Worm (Caenorhabditis elegans) whole organism, L4 larva: ENCODE results near the gene clec-79.

Experiments
- D1046.2 ChIP-seq: fragments of 200-800 bp; sonication (Bioruptor generic); IDR thresholded peaks from 2 replicates; pipeline ENCODE4 v1.3.6; 2022; ENCODE audit warnings: missing genetic modification characterization, missing compliant biosample characterization
- F10B5.3 ChIP-seq: sonication (generic microtip); optimal IDR thresholded peaks from 2 replicates; lab custom pipeline; 2016; ENCODE audit warnings: mild to moderate bottlenecking, missing genetic modification characterization, missing compliant biosample characterization
- F37D6.2 ChIP-seq: sonication (generic microtip); optimal IDR thresholded peaks from 2 replicates; lab custom pipeline; 2016; ENCODE audit warnings: mild to moderate bottlenecking, missing genetic modification characterization, missing compliant biosample characterization
- T20F7.1 ChIP-seq: fragments of 200-800 bp; sonication (Bioruptor generic); optimal IDR thresholded peaks from 2 replicates; lab custom pipeline; 2018; ENCODE audit warnings: mild to moderate bottlenecking, missing genetic modification characterization, missing compliant biosample characterization
- Y5F2A.4 ChIP-seq: fragments of 200-800 bp; sonication (Bioruptor generic); optimal IDR thresholded peaks from 2 replicates; lab custom pipeline; 2018; ENCODE audit warnings: mild to moderate bottlenecking, missing genetic modification characterization, missing compliant biosample characterization
- aha-1 ChIP-seq: fragments of 150-350 bp; peaks from one replicate; lab custom pipeline; 2014; ENCODE audit warnings: missing biosample characterization, missing genetic modification characterization
- aly-2 ChIP-seq: sonication (generic microtip); optimal IDR thresholded peaks from 2 replicates; lab custom pipeline; 2018; ENCODE audit warnings: missing biosample characterization, missing genetic modification characterization
- ceh-28 ChIP-seq: fragments of 150-350 bp; optimal IDR thresholded peaks from 2 replicates; lab custom pipeline; 2014; ENCODE audit warnings: missing biosample characterization, missing genetic modification reagents, missing genetic modification characterization
- ceh-62 ChIP-seq: sonication (generic microtip); optimal IDR thresholded peaks from 2 replicates; lab custom pipeline; 2017; ENCODE audit warnings: missing biosample characterization, missing genetic modification characterization
- cey-2 ChIP-seq: sonication (generic microtip); optimal IDR thresholded peaks from 3 replicates; lab custom pipeline; 2017; ENCODE audit warnings: missing genetic modification characterization, mild to moderate bottlenecking, missing compliant biosample characterization, antibody characterized with exemption, borderline replicate concordance; ENCODE audit not compliant: insufficient read depth
- ctbp-1 ChIP-seq: fragments of 200-800 bp; sonication (Bioruptor generic); IDR thresholded peaks from 2 replicates; pipeline ENCODE4 v1.3.6; 2022; ENCODE audit warnings: missing genetic modification reagents, missing genetic modification characterization, missing compliant biosample characterization
- daf-12 ChIP-seq: fragments of 150-350 bp; optimal IDR thresholded peaks from 2 replicates; lab custom pipeline; 2014; ENCODE audit warnings: missing biosample characterization, missing genetic modification reagents, missing genetic modification characterization
- daf-16 ChIP-seq, 3 experiments: sonication (generic microtip); optimal IDR thresholded peaks; 2 replicates each; lab custom pipeline; 2016 to 2017; ENCODE audit warnings: missing genetic modification characterization in 3 of 3, missing genetic modification reagents in 3 of 3, mild to moderate bottlenecking in 2 of 3, missing compliant biosample characterization in 2 of 3, missing biosample characterization in 1 of 3, moderate library complexity in 1 of 3
- dmd-8 ChIP-seq: fragments of 200-800 bp; sonication (Bioruptor generic); IDR thresholded peaks from 2 replicates; pipeline ENCODE4 v1.3.6; 2022; ENCODE audit warnings: missing genetic modification characterization, missing compliant biosample characterization
- dmd-9 ChIP-seq: fragments of 200-800 bp; sonication (Bioruptor generic); IDR thresholded peaks from 2 replicates; pipeline ENCODE4 v1.3.6; 2022; ENCODE audit warnings: missing genetic modification reagents, missing genetic modification characterization, missing compliant biosample characterization
- egl-43 ChIP-seq: fragments of 200-800 bp; sonication (Bioruptor generic); IDR thresholded peaks from 2 replicates; pipeline ENCODE4 v1.3.6; 2022; ENCODE audit warnings: missing genetic modification reagents, missing genetic modification characterization, missing compliant biosample characterization
- fos-1 ChIP-seq: fragments of 150-350 bp; optimal IDR thresholded peaks from 2 replicates; lab custom pipeline; 2014; ENCODE audit warnings: missing biosample characterization, missing genetic modification characterization
- gei-8 ChIP-seq: fragments of 200-800 bp; sonication (Bioruptor generic); optimal IDR thresholded peaks from 2 replicates; lab custom pipeline; 2018; ENCODE audit warnings: mild to moderate bottlenecking, missing genetic modification characterization, missing compliant biosample characterization
- hif-1 ChIP-seq, 2 experiments: sonication (generic microtip); optimal IDR thresholded peaks; 2 replicates each; lab custom pipeline; 2016 to 2017; ENCODE audit warnings: missing compliant biosample characterization in 2 of 2, missing genetic modification characterization in 2 of 2, missing genetic modification reagents in 2 of 2, missing genotype in 2 of 2, mild to moderate bottlenecking in 1 of 2
- hmg-1.1 ChIP-seq: fragments of 200-800 bp; sonication (Bioruptor generic); IDR thresholded peaks from 2 replicates; pipeline ENCODE4 v1.3.6; 2022; ENCODE audit warnings: missing genetic modification reagents, missing genetic modification characterization, missing compliant biosample characterization
- jun-1 ChIP-seq: fragments of 150-350 bp; optimal IDR thresholded peaks from 2 replicates; lab custom pipeline; 2014; ENCODE audit warnings: missing biosample characterization, missing genetic modification reagents, missing genetic modification characterization
- lim-7 ChIP-seq: fragments of 200-800 bp; sonication (Bioruptor generic); IDR thresholded peaks from 2 replicates; pipeline ENCODE4 v1.3.6; 2022; ENCODE audit warnings: missing genetic modification characterization, missing compliant biosample characterization
- lin-13 ChIP-seq: fragments of 150-350 bp; optimal IDR thresholded peaks from 2 replicates; lab custom pipeline; 2014; ENCODE audit warnings: missing biosample characterization, missing genetic modification reagents, missing genetic modification characterization
- lin-38 ChIP-seq: fragments of 200-800 bp; sonication (Bioruptor generic); IDR thresholded peaks from 2 replicates; pipeline ENCODE4 v1.3.6; 2022; ENCODE audit warnings: missing genetic modification reagents, missing genetic modification characterization, missing compliant biosample characterization
- lsy-2 ChIP-seq, 2 experiments: fragments of 150-350 bp in 1 of 2; sonication (generic microtip) in 1 of 2; optimal IDR thresholded peaks; 2 replicates each; lab custom pipeline; 2014 to 2017; ENCODE audit warnings: missing biosample characterization in 2 of 2, missing genetic modification characterization in 2 of 2
- nhr-10 ChIP-seq: fragments of 150-350 bp; optimal IDR thresholded peaks from 2 replicates; lab custom pipeline; 2014; ENCODE audit warnings: missing biosample characterization, missing genetic modification characterization
- nhr-25 ChIP-seq: sonication (generic microtip); optimal IDR thresholded peaks from 2 replicates; lab custom pipeline; 2017; ENCODE audit warnings: missing genetic modification characterization, mild to moderate bottlenecking, missing compliant biosample characterization, antibody characterized with exemption, moderate library complexity, borderline replicate concordance; ENCODE audit not compliant: insufficient read depth
- nhr-28 ChIP-seq: fragments of 150-350 bp; optimal IDR thresholded peaks from 2 replicates; lab custom pipeline; 2014; ENCODE audit warnings: missing biosample characterization, missing genetic modification characterization
- nhr-42 ChIP-seq: fragments of 200-800 bp; sonication (Bioruptor generic); IDR thresholded peaks from 2 replicates; pipeline ENCODE4 v1.3.6; 2022; ENCODE audit warnings: missing genetic modification characterization, missing compliant biosample characterization
- nhr-48 ChIP-seq: sonication (generic microtip); optimal IDR thresholded peaks from 2 replicates; lab custom pipeline; 2016; ENCODE audit warnings: mild to moderate bottlenecking, missing genetic modification characterization, missing compliant biosample characterization
- php-3 ChIP-seq: fragments of 200-800 bp; sonication (Bioruptor generic); IDR thresholded peaks from 2 replicates; pipeline ENCODE4 v1.3.6; 2022; ENCODE audit warnings: missing genetic modification reagents, missing genetic modification characterization, missing compliant biosample characterization
- rbr-2 ChIP-seq: sonication (generic microtip); optimal IDR thresholded peaks from 2 replicates; lab custom pipeline; 2016; ENCODE audit warnings: missing genotype, missing genetic modification characterization, missing compliant biosample characterization
- saeg-2 ChIP-seq: fragments of 200-800 bp; sonication (Bioruptor generic); IDR thresholded peaks from 2 replicates; pipeline ENCODE4 v1.3.6; 2022; ENCODE audit warnings: missing genetic modification reagents, missing genetic modification characterization, missing compliant biosample characterization
- sdz-12 ChIP-seq: fragments of 200-800 bp; sonication (Bioruptor generic); optimal IDR thresholded peaks from 2 replicates; lab custom pipeline; 2018; ENCODE audit warnings: mild to moderate bottlenecking, missing genetic modification characterization, missing compliant biosample characterization
- set-16 ChIP-seq: fragments of 200-800 bp; sonication (Bioruptor generic); IDR thresholded peaks from 2 replicates; pipeline ENCODE4 v1.3.6; 2022; ENCODE audit warnings: missing genetic modification reagents, missing genetic modification characterization, missing compliant biosample characterization
- skn-1 ChIP-seq: fragments of 150-350 bp; optimal IDR thresholded peaks from 2 replicates; lab custom pipeline; 2014; ENCODE audit warnings: missing biosample characterization, missing genetic modification characterization
- snpc-1.2 ChIP-seq: fragments of 200-800 bp; sonication (Bioruptor generic); IDR thresholded peaks from 2 replicates; pipeline ENCODE4 v1.3.6; 2022; ENCODE audit warnings: missing genetic modification reagents, missing genetic modification characterization, missing compliant biosample characterization
- spr-1 ChIP-seq: sonication (generic microtip); optimal IDR thresholded peaks from 2 replicates; lab custom pipeline; 2016; ENCODE audit warnings: mild to moderate bottlenecking, missing genetic modification characterization, missing compliant biosample characterization
- tag-97 ChIP-seq: fragments of 200-800 bp; sonication (Bioruptor generic); IDR thresholded peaks from 2 replicates; pipeline ENCODE4 v1.3.6; 2022; ENCODE audit warnings: missing genetic modification characterization, missing compliant biosample characterization
- unc-62 ChIP-seq, 3 experiments: fragments of 150-350 bp in 1 of 3; sonication (generic microtip); optimal IDR thresholded peaks in 2 of 3; peaks in 1 of 3; 1 replicate in 1 of 3; 2 replicates in 2 of 3; lab custom pipeline; 2014 to 2017; ENCODE audit warnings: missing biosample characterization in 3 of 3, missing genetic modification characterization in 3 of 3, missing genetic modification reagents in 3 of 3, missing genotype in 1 of 3
- vab-7 ChIP-seq: fragments of 200-800 bp; sonication (Bioruptor generic); IDR thresholded peaks from 2 replicates; pipeline ENCODE4 v1.3.6; 2022; ENCODE audit warnings: missing genetic modification reagents, missing genetic modification characterization, missing compliant biosample characterization
- zip-11 ChIP-seq: fragments of 200-800 bp; sonication (Bioruptor generic); IDR thresholded peaks from 2 replicates; pipeline ENCODE4 v1.3.6; 2022; ENCODE audit warnings: missing genetic modification characterization, missing compliant biosample characterization

The clec-79 gene

DNA sequence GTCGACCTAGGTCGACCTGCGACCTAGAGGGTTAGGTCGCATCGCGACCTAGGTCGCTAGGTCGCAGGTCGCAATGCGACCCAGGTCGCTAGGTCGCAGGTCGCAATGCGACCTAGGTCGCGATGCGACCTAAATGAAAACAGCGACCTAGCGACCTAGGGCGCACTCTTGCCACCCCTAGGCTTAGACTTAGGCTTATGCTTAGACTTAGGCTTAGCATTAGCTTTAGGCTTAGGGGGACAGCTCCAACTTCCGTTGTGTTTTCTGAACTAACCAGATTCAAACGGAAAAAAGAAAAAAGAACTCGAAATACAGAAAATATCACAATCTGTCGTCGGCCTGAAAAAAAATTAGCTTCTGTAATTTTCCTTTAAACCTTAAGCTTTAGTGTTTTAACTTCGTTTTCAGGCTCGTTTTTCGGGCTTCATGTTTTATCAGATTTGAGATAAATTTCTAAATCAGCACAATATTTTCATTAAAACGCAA, 41.2 kb downstream of the clec-79 start (continued):
- TF ChIP-seq vab-7 (GFP tag; lab: Robert Waterston, UW) (peak; percentile 39; the same call in 1 of the 2 replicates), aly-2 (no peak), ceh-62 (tag; lab: Kevin White, UChicago) (no peak), ceh-28 (tag; lab: Kevin White, UChicago) (no peak), jun-1 (tag; lab: Kevin White, UChicago) (peak; percentile 26), lin-38 (peak; percentile 59)

- TF ChIP-seq unc-62 (GFP tag; optimal IDR thresholded peaks at IDR 0.05 in 1 of 2; lab: Kevin White, UChicago) (peak in 1 of 2 experiments; percentile 97), unc-62 (tag; optimal IDR thresholded peaks at IDR 0.05; lab: Kevin White, UChicago) (no peak), aha-1 (tag; lab: Kevin White, UChicago) (peak; percentile 82), rbr-2 (no peak)
Observed at ce11 chrIV:4015660-4016059, 42.5 kb downstream of the clec-79 start.

DNA sequence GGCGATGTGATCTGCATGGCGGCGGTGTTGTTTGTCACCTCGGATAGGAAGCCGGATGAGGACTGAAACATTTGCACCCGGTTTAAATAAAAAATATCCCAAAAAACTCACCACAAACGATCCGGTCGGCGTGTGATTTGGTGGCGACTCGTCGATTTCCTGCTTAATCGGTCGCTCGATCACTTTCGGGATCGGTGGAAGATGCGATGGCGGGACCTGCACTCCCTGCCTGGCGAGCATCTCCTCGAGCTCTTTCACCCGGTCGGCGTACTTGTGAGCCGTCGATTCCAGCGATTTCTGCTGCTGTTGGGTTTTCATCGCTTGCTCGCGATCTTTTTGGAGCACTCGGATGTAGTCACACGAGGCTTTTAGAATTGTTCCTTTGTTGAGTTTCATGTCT, 43.6 kb downstream of the clec-79 start:
- TF ChIP-seq lin-13 (GFP tag; lab: Kevin White, UChicago) = no peak
- peak; percentile 84 for TF ChIP-seq set-16 (GFP tag; lab: Robert Waterston, UW)
- peak; percentile 6; the same call in 1 of the 2 replicates for TF ChIP-seq snpc-1.2
- TF ChIP-seq dmd-9 (GFP tag; lab: Robert Waterston, UW) = 0 out of 2 replicates have a peak, but pooled peaks have one; percentile 53
- TF ChIP-seq, all 104 proteins: peak for 3

DNA sequence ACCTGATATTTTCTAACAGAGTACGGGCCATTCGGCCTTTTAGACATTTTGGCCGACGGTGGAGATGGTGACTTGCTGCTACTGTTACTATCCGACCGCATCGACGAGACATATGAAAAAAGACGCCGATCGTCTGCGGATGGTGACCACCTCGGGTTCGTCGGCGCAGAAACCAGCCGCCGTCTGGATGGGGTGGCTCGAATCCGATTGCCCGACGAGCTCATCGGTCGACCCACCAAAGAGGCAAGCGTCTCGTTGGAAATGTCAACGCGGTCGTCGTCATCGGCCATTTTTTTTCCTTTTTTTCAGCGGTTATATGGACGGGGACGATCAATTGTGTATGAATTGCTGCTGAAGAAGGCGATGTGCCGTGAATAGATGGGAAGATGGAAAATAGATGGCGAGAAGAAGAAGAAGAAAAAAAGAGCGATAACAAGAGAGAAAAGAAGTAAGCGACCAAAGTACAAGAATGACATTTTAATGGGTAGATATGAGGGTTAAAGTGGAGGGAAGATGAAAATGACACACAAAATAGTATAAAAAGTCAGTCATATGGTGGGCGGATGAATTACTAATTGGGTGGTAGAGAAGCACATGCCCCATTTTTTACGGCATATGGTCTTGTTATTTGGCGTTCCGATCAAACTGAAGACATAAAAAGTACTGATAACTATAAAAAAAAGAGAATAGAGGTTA, 45.7 kb downstream of the clec-79 start:
- TF ChIP-seq nhr-28 (tag; lab: Kevin White, UChicago) (peak; percentile 39), aly-2 (no peak), dmd-9 (GFP tag; lab: Robert Waterston, UW) (no peak), nhr-48 (tag; lab: Kevin White, UChicago) (no peak), gei-8 (GFP tag; lab: Kevin White, UChicago) (no peak), T20F7.1 (GFP tag; lab: Kevin White, UChicago) (no peak), nhr-25 (tag; lab: Kevin White, UChicago) (no peak), sdz-12 (GFP tag; lab: Kevin White, UChicago) (no peak), dmd-8 (GFP tag; lab: Robert Waterston, UW) (no peak), spr-1 (tag; lab: Kevin White, UChicago) (no peak), set-16 (GFP tag; lab: Robert Waterston, UW) (peak; percentile 89), daf-16 (GFP tag; optimal IDR thresholded peaks at IDR 0.05; lab: Kevin White, UChicago) (no peak), daf-16 (tag; optimal IDR thresholded peaks at IDR 0.05; lab: Kevin White, UChicago) (no peak), aha-1 (tag; lab: Kevin White, UChicago) (peak; percentile 73), lim-7 (GFP tag; lab: Robert Waterston, UW) (no peak), vab-7 (GFP tag; lab: Robert Waterston, UW) (no peak), tag-97 (GFP tag; lab: Robert Waterston, UW) (no peak), F10B5.3 (tag; lab: Kevin White, UChicago) (no peak), unc-62 (GFP tag; optimal IDR thresholded peaks at IDR 0.05 in 1 of 2; lab: Kevin White, UChicago) (peak in 1 of 2 experiments; percentile 97), unc-62 (tag; optimal IDR thresholded peaks at IDR 0.05; lab: Kevin White, UChicago) (no peak), hif-1 (tag; optimal IDR thresholded peaks at IDR 0.05; lab: Kevin White, UChicago) (peak in 1 of 2 experiments; percentile 5), cey-2 (tag; lab: Kevin White, UChicago) (no peak), F37D6.2 (no peak), nhr-42 (GFP tag; lab: Robert Waterston, UW) (no peak), D1046.2 (GFP tag; lab: Robert Waterston, UW) (no peak), hmg-1.1 (no peak), Y5F2A.4 (GFP tag; lab: Kevin White, UChicago) (no peak), skn-1 (no peak), php-3 (GFP tag; lab: Robert Waterston, UW) (peak; percentile 38; the same call in 1 of the 2 replicates), ctbp-1 (GFP tag; lab: Robert Waterston, UW) (no peak), zip-11 (GFP tag; lab: Robert Waterston, UW) (no peak), lsy-2 (tag; optimal IDR thresholded peaks at IDR 0.05; lab: Kevin White, UChicago) (no peak), saeg-2 (no peak), egl-43 (GFP tag; lab: Robert Waterston, UW) (no peak), fos-1 (tag; lab: Kevin White, UChicago) (no peak), ceh-28 (tag; lab: Kevin White, UChicago) (no peak), nhr-10 (tag; lab: Kevin White, UChicago) (no peak), daf-12 (tag; lab: Kevin White, UChicago) (no peak)
